Fruit fly (Drosophila melanogaster) whole organism, embryonic: ENCODE measurements around the gene Tm1.

Experiments used
- Bdp1 ChIP-seq: fragments of 200-800 bp; sonication (Bioruptor generic); optimal IDR thresholded peaks from 3 replicates; lab custom pipeline; 2016; ENCODE audit warnings: missing biosample characterization, missing genetic modification characterization
- CG10147 ChIP-seq: fragments of 200-800 bp; sonication (Bioruptor generic); optimal IDR thresholded peaks from 2 replicates; lab custom pipeline; 2019; ENCODE audit warnings: missing biosample characterization, mild to moderate bottlenecking, missing genetic modification characterization, moderate library complexity
- CG1024 ChIP-seq: fragments of 200-800 bp; sonication (Bioruptor generic); IDR thresholded peaks from 2 replicates; pipeline ENCODE4 v1.3.6; 2022; ENCODE audit warnings: missing biosample characterization, missing genetic modification characterization
- CG10654 ChIP-seq: fragments of 200-800 bp; sonication (Bioruptor generic); optimal IDR thresholded peaks from 2 replicates; lab custom pipeline; 2016; ENCODE audit warnings: missing biosample characterization, missing genetic modification characterization
- CG11504 ChIP-seq: fragments of 200-800 bp; sonication (Bioruptor generic); optimal IDR thresholded peaks from 3 replicates; lab custom pipeline; 2019; ENCODE audit warnings: missing biosample characterization, mild to moderate bottlenecking, missing genetic modification characterization, moderate library complexity
- CG12942 ChIP-seq: fragments of 200-800 bp; sonication (Bioruptor generic); optimal IDR thresholded peaks from 3 replicates; lab custom pipeline; 2016; ENCODE audit warnings: missing biosample characterization, missing genetic modification characterization
- CG13775 ChIP-seq: fragments of 200-800 bp; sonication (Bioruptor generic); optimal IDR thresholded peaks from 3 replicates; lab custom pipeline; 2017; ENCODE audit warnings: missing biosample characterization, mild to moderate bottlenecking, missing genetic modification characterization
- CG15269 ChIP-seq: fragments of 200-800 bp; sonication (Bioruptor generic); optimal IDR thresholded peaks from 2 replicates; lab custom pipeline; 2018; ENCODE audit warnings: missing biosample characterization, mild to moderate bottlenecking, missing genetic modification characterization, moderate library complexity
- CG15696 ChIP-seq: fragments of 200-800 bp; sonication (Bioruptor generic); optimal IDR thresholded peaks from 2 replicates; lab custom pipeline; 2019; ENCODE audit warnings: missing biosample characterization, mild to moderate bottlenecking, missing genetic modification characterization, moderate library complexity
- CG2712 ChIP-seq: fragments of 200-800 bp; optimal IDR thresholded peaks from 3 replicates; lab custom pipeline; 2019; ENCODE audit warnings: missing biosample characterization, mild to moderate bottlenecking, missing genetic modification characterization, moderate library complexity
- CG4404 ChIP-seq: fragments of 200-800 bp; sonication (Bioruptor generic); IDR thresholded peaks from 2 replicates; pipeline ENCODE4 v1.3.6; 2022; ENCODE audit warnings: missing biosample characterization, missing genetic modification characterization
- CG4707 ChIP-seq: fragments of 200-800 bp; sonication (Bioruptor generic); optimal IDR thresholded peaks from 2 replicates; lab custom pipeline; 2018; ENCODE audit warnings: missing biosample characterization, mild to moderate bottlenecking, missing genetic modification characterization, moderate library complexity
- CG6654 ChIP-seq: fragments of 200-800 bp; sonication (Bioruptor generic); optimal IDR thresholded peaks from 2 replicates; lab custom pipeline; 2017; ENCODE audit warnings: missing biosample characterization, mild to moderate bottlenecking, missing genetic modification characterization
- CG8281 ChIP-seq: fragments of 200-800 bp; sonication (Bioruptor generic); optimal IDR thresholded peaks from 2 replicates; lab custom pipeline; 2018; ENCODE audit warnings: missing biosample characterization, mild to moderate bottlenecking, missing genetic modification characterization, moderate library complexity
- CG9727 ChIP-seq: fragments of 200-800 bp; sonication (Bioruptor generic); optimal IDR thresholded peaks from 3 replicates; lab custom pipeline; 2017; ENCODE audit warnings: missing biosample characterization, mild to moderate bottlenecking, missing genetic modification characterization
- CHES-1-like ChIP-seq: fragments of 200-800 bp; sonication (Bioruptor generic); optimal IDR thresholded peaks from 2 replicates; lab custom pipeline; 2016; ENCODE audit warnings: missing biosample characterization, missing genetic modification characterization
- CTCF ChIP-seq: fragments of 200-800 bp; sonication (Bioruptor generic); optimal IDR thresholded peaks from 2 replicates; lab custom pipeline; 2017; ENCODE audit warnings: missing biosample characterization, mild to moderate bottlenecking, missing genetic modification characterization, moderate library complexity
- Chrac-16 ChIP-seq: fragments of 200-800 bp; sonication (Bioruptor generic); optimal IDR thresholded peaks from 3 replicates; lab custom pipeline; 2016; ENCODE audit warnings: missing biosample characterization, missing genetic modification characterization
- D ChIP-seq, 2 experiments: fragments of 200-800 bp in 1 of 2; fragments of >200 bp in 1 of 2; sonication (Bioruptor generic) in 1 of 2; optimal IDR thresholded peaks; 2 replicates in 1 of 2; 3 replicates in 1 of 2; lab custom pipeline; 2017; ENCODE audit warnings: mild to moderate bottlenecking in 1 of 2, missing biosample characterization in 1 of 2, missing genetic modification characterization in 1 of 2, missing genetic modification reagents in 1 of 2
- Doc3 ChIP-seq: fragments of 200-800 bp; sonication (Bioruptor generic); IDR thresholded peaks from 3 replicates; pipeline ENCODE4 v1.3.6; 2022; ENCODE audit warnings: missing biosample characterization, missing genetic modification characterization; ENCODE audit not compliant: partially characterized antibody
- H15 ChIP-seq: fragments of 200-800 bp; sonication (Bioruptor generic); IDR thresholded peaks from 3 replicates; pipeline ENCODE4 v1.3.6; 2022; ENCODE audit warnings: missing biosample characterization, missing genetic modification characterization
- Mes4 ChIP-seq: fragments of 200-800 bp; sonication (Bioruptor generic); optimal IDR thresholded peaks from 2 replicates; lab custom pipeline; 2016; ENCODE audit warnings: missing biosample characterization, missing genetic modification characterization
- Nf-YC ChIP-seq: fragments of 200-800 bp; optimal IDR thresholded peaks from 3 replicates; lab custom pipeline; 2019; ENCODE audit warnings: missing biosample characterization, mild to moderate bottlenecking, missing genetic modification characterization, moderate library complexity
- NfI ChIP-seq: fragments of 200-800 bp; sonication (Bioruptor generic); optimal IDR thresholded peaks from 3 replicates; lab custom pipeline; 2018; ENCODE audit warnings: missing biosample characterization, mild to moderate bottlenecking, missing genetic modification characterization, moderate library complexity
- Scr ChIP-seq: fragments of 200-800 bp; sonication (Bioruptor generic); IDR thresholded peaks from 2 replicates; pipeline ENCODE4 v1.3.6; 2022; ENCODE audit warnings: missing biosample characterization, missing genetic modification characterization; ENCODE audit not compliant: partially characterized antibody
- Spps ChIP-seq: fragments of 200-800 bp; sonication (Bioruptor generic); optimal IDR thresholded peaks from 2 replicates; lab custom pipeline; 2018; ENCODE audit warnings: missing biosample characterization, mild to moderate bottlenecking, missing genetic modification characterization
- TFAM ChIP-seq: fragments of 200-800 bp; sonication (Bioruptor generic); optimal IDR thresholded peaks from 2 replicates; lab custom pipeline; 2017; ENCODE audit warnings: missing biosample characterization, missing genetic modification characterization, inconsistent platforms
- Vsx1 ChIP-seq: fragments of 200-800 bp; sonication (Bioruptor generic); optimal IDR thresholded peaks from 2 replicates; lab custom pipeline; 2017; ENCODE audit warnings: missing biosample characterization, mild to moderate bottlenecking, missing genetic modification characterization, missing genetic modification reagents
- cg ChIP-seq: fragments of 200-800 bp; sonication (Bioruptor generic); optimal IDR thresholded peaks from 3 replicates; lab custom pipeline; 2019; ENCODE audit warnings: missing biosample characterization, mild to moderate bottlenecking, missing genetic modification characterization, moderate library complexity
- chif ChIP-seq, 2 experiments: fragments of 200-800 bp; sonication (Bioruptor generic); optimal IDR thresholded peaks; 3 replicates each; lab custom pipeline; 2016; ENCODE audit warnings: missing biosample characterization in 2 of 2, missing genetic modification characterization in 2 of 2
- croc ChIP-seq: fragments of 200-800 bp; sonication (Bioruptor generic); conservative IDR thresholded peaks from 3 replicates; pipeline ENCODE4 v1.3.6; 2022; ENCODE audit warnings: missing biosample characterization, missing genetic modification characterization
- dimm ChIP-seq: fragments of 200-800 bp; sonication (Bioruptor generic); IDR thresholded peaks from 2 replicates; pipeline ENCODE4 v1.3.6; 2022; ENCODE audit warnings: missing biosample characterization, missing genetic modification characterization
- gcm ChIP-seq: fragments of 200-800 bp; sonication (Bioruptor generic); optimal IDR thresholded peaks from 2 replicates; lab custom pipeline; 2019; ENCODE audit warnings: missing biosample characterization, mild to moderate bottlenecking, missing genetic modification characterization, moderate library complexity
- hbn ChIP-seq: fragments of 200-800 bp; sonication (Bioruptor generic); IDR thresholded peaks from 2 replicates; pipeline ENCODE4 v1.3.6; 2022; ENCODE audit warnings: missing biosample characterization, missing genetic modification characterization; ENCODE audit not compliant: partially characterized antibody
- inv ChIP-seq: fragments of 200-800 bp; sonication (Bioruptor generic); IDR thresholded peaks from 2 replicates; pipeline ENCODE4 v1.3.6; 2022; ENCODE audit warnings: missing biosample characterization, missing genetic modification characterization; ENCODE audit not compliant: partially characterized antibody
- kay ChIP-seq: fragments of 200-800 bp; sonication (Bioruptor generic); optimal IDR thresholded peaks from 2 replicates; lab custom pipeline; 2016; ENCODE audit warnings: missing biosample characterization, missing genetic modification characterization
- nau ChIP-seq: fragments of 200-800 bp; sonication (Bioruptor generic); optimal IDR thresholded peaks from 3 replicates; lab custom pipeline; 2017; ENCODE audit warnings: missing biosample characterization, mild to moderate bottlenecking, missing genetic modification characterization, missing genetic modification reagents
- onecut ChIP-seq: fragments of 200-800 bp; sonication (Bioruptor generic); IDR thresholded peaks from 2 replicates; pipeline ENCODE4 v1.3.6; 2022; ENCODE audit warnings: missing biosample characterization, missing genetic modification characterization
- org-1 ChIP-seq: fragments of 200-800 bp; sonication (Bioruptor generic); optimal IDR thresholded peaks from 2 replicates; lab custom pipeline; 2017; ENCODE audit warnings: missing biosample characterization, missing genetic modification characterization
- pfk ChIP-seq: fragments of 200-800 bp; sonication (Bioruptor generic); optimal IDR thresholded peaks from 2 replicates; lab custom pipeline; 2018; ENCODE audit warnings: missing biosample characterization, mild to moderate bottlenecking, missing genetic modification characterization, moderate library complexity
- ranshi ChIP-seq: fragments of 200-800 bp; sonication (Bioruptor generic); IDR thresholded peaks from 2 replicates; pipeline ENCODE4 v1.3.6; 2022; ENCODE audit warnings: missing biosample characterization, missing genetic modification characterization
- row ChIP-seq: fragments of 200-800 bp; sonication (Bioruptor generic); IDR thresholded peaks from 3 replicates; pipeline ENCODE4 v1.3.6; 2022; ENCODE audit warnings: missing biosample characterization, missing genetic modification characterization
- sqz ChIP-seq: fragments of 200-800 bp; sonication (Bioruptor generic); optimal IDR thresholded peaks from 3 replicates; lab custom pipeline; 2018; ENCODE audit warnings: missing biosample characterization, mild to moderate bottlenecking, missing genetic modification characterization
- ssp ChIP-seq: fragments of 200-800 bp; sonication (Bioruptor generic); IDR thresholded peaks from 2 replicates; pipeline ENCODE4 v1.3.6; 2022; ENCODE audit warnings: missing biosample characterization, missing genetic modification characterization
- tna ChIP-seq: fragments of 200-800 bp; sonication (Bioruptor generic); IDR thresholded peaks from 2 replicates; pipeline ENCODE4 v1.3.6; 2022; ENCODE audit warnings: missing biosample characterization, missing genetic modification characterization; ENCODE audit not compliant: partially characterized antibody
- ttk ChIP-seq: fragments of 200-800 bp; sonication (Bioruptor generic); IDR thresholded peaks from 2 replicates; pipeline ENCODE4 v2.1.2; 2022; ENCODE audit warnings: missing biosample characterization, missing genetic modification characterization
- z ChIP-seq: fragments of 200-800 bp; sonication (Bioruptor generic); IDR thresholded peaks from 3 replicates; pipeline ENCODE4 v1.3.6; 2022; ENCODE audit warnings: missing biosample characterization, missing genetic modification characterization
- zfh1 ChIP-seq: fragments of 200-800 bp; sonication (Bioruptor generic); IDR thresholded peaks from 3 replicates; pipeline ENCODE4 v1.3.6; 2022; ENCODE audit warnings: missing biosample characterization, missing genetic modification characterization

Gene Tm1

dm6 chr3R:15280619-15281334 is 2.8 kb downstream of the Tm1 start (continued):
- TF ChIP-seq TFAM (GFP tag; lab: Kevin White, UChicago) (no peak), row (GFP tag; lab: Robert Waterston, UW) (peak; percentile 69), CG6654 (GFP tag; lab: Kevin White, UChicago) (peak; percentile 54), H15 (GFP tag; lab: Robert Waterston, UW) (0 out of 3 replicates have a peak, but pooled peaks have one; percentile 44), Scr (GFP tag; lab: Robert Waterston, UW) (no peak), Bdp1 (GFP tag; lab: Kevin White, UChicago) (peak; percentile 6), CG15269 (peak; percentile 69), CG12942 (GFP tag; lab: Kevin White, UChicago) (peak; percentile 53), Mes4 (GFP tag; lab: Kevin White, UChicago) (peak; percentile 30), CG9727 (GFP tag; lab: Kevin White, UChicago) (peak; percentile 87), kay (peak; percentile 19), zfh1 (GFP tag; lab: Robert Waterston, UW) (0 out of 3 replicates have a peak, but pooled peaks have one; percentile 46), Spps (tag; lab: Kevin White, UChicago) (peak; percentile 44), chif (GFP tag; optimal IDR thresholded peaks at IDR 0.05; lab: Kevin White, UChicago) (peak in 1 of 2 experiments; percentile 47), dimm (GFP tag; lab: Robert Waterston, UW) (no peak), sqz (GFP tag; lab: Kevin White, UChicago) (peak; percentile 61), CG15696 (tag; lab: Kevin White, UChicago) (peak; percentile 54), CG10147 (peak; percentile 63), inv (GFP tag; lab: Robert Waterston, UW) (no peak), Doc3 (GFP tag; lab: Robert Waterston, UW) (no peak), org-1 (GFP tag; lab: Kevin White, UChicago) (peak; percentile 61), CG1024 (GFP tag; lab: Robert Waterston, UW) (peak; percentile 18; the same call in 1 of the 2 replicates), croc (peak; percentile 46; the same call in 2 of the 3 replicates), z (no peak), Nf-YC (tag; lab: Kevin White, UChicago) (peak; percentile 63), gcm (peak; percentile 64), Chrac-16 (peak; percentile 51), CG13775 (GFP tag; lab: Kevin White, UChicago) (peak; percentile 80), pfk (no peak), CG2712 (tag; lab: Kevin White, UChicago) (peak; percentile 86), hbn (no peak), CHES-1-like (GFP tag; lab: Kevin White, UChicago) (no peak), nau (GFP tag; lab: Kevin White, UChicago) (peak; percentile 15), CTCF (GFP tag; lab: Kevin White, UChicago) (no peak), CG11504 (tag; lab: Kevin White, UChicago) (peak; percentile 81), CG8281 (tag; lab: Kevin White, UChicago) (peak; percentile 40), ttk (peak; percentile 63), NfI (GFP tag; lab: Kevin White, UChicago) (peak; percentile 65), ranshi (GFP tag; lab: Robert Waterston, UW) (0 out of 2 replicates have a peak, but pooled peaks have one; percentile 33), tna (GFP tag; lab: Robert Waterston, UW) (no peak), ssp (GFP tag; lab: Robert Waterston, UW) (peak; percentile 39; the same call in 1 of the 2 replicates), Vsx1 (GFP tag; lab: Kevin White, UChicago) (peak; percentile 62), cg (GFP tag; lab: Kevin White, UChicago) (peak; percentile 64), CG10654 (GFP tag; lab: Kevin White, UChicago) (peak; percentile 59), onecut (GFP tag; lab: Robert Waterston, UW) (peak; percentile 11; the same call in 1 of the 2 replicates), CG4404 (GFP tag; lab: Robert Waterston, UW) (peak; percentile 38; the same call in 1 of the 2 replicates), CG4707 (peak; percentile 8), D (optimal IDR thresholded peaks at IDR 0.05; lab: Kevin White, UChicago) (no peak), D (GFP tag; optimal IDR thresholded peaks at IDR 0.05; lab: Kevin White, UChicago) (peak; percentile 82)
